Worm (Caenorhabditis elegans) whole organism, L3 larva: Measurements from ENCODE around the gene Y9C9A.16.

Experiments
- ZK546.5 ChIP-seq: sonication (generic microtip); optimal IDR thresholded peaks from 2 replicates; lab custom pipeline; 2017; ENCODE audit warnings: missing biosample characterization, missing genetic modification characterization
- aly-2 ChIP-seq: fragments of 150-350 bp; optimal IDR thresholded peaks from 2 replicates; lab custom pipeline; 2014; ENCODE audit warnings: missing biosample characterization, missing genetic modification characterization
- ceh-16 ChIP-seq: sonication (generic microtip); optimal IDR thresholded peaks from 2 replicates; lab custom pipeline; 2017; ENCODE audit warnings: missing biosample characterization, missing genetic modification characterization
- ceh-82 ChIP-seq: fragments of 150-350 bp; optimal IDR thresholded peaks from 2 replicates; lab custom pipeline; 2014; ENCODE audit warnings: missing biosample characterization, missing genetic modification characterization
- ceh-9 ChIP-seq: sonication (generic microtip); optimal IDR thresholded peaks from 2 replicates; lab custom pipeline; 2018; ENCODE audit warnings: missing biosample characterization, missing genetic modification characterization
- egl-27 ChIP-seq: sonication (generic microtip); optimal IDR thresholded peaks from 4 replicates; lab custom pipeline; 2017; ENCODE audit warnings: missing biosample characterization, missing genetic modification reagents, missing genetic modification characterization
- elt-1 ChIP-seq: fragments of 150-350 bp; optimal IDR thresholded peaks from 2 replicates; lab custom pipeline; 2014; ENCODE audit warnings: missing biosample characterization, missing genetic modification characterization
- elt-3 ChIP-seq, 3 experiments: fragments of 150-350 bp in 1 of 3; sonication (generic microtip) in 2 of 3; optimal IDR thresholded peaks; 2 replicates in 2 of 3; 4 replicates in 1 of 3; lab custom pipeline; 2014 to 2017; ENCODE audit warnings: missing biosample characterization in 3 of 3, missing genetic modification characterization in 3 of 3
- eor-1 ChIP-seq, 2 experiments: fragments of 150-350 bp; optimal IDR thresholded peaks; 2 replicates each; lab custom pipeline; 2014 to 2018; ENCODE audit warnings: missing biosample characterization in 2 of 2, missing genetic modification characterization in 2 of 2
- fkh-10 ChIP-seq: sonication (generic microtip); optimal IDR thresholded peaks from 2 replicates; lab custom pipeline; 2017; ENCODE audit warnings: missing biosample characterization, missing genetic modification reagents, missing genetic modification characterization
- fkh-2 ChIP-seq: fragments of 150-350 bp; optimal IDR thresholded peaks from 2 replicates; lab custom pipeline; 2014; ENCODE audit warnings: missing biosample characterization, missing genetic modification reagents, missing genetic modification characterization
- fos-1 ChIP-seq: fragments of 150-350 bp; optimal IDR thresholded peaks from 2 replicates; lab custom pipeline; 2014; ENCODE audit warnings: missing biosample characterization, missing genetic modification characterization
- lin-15B ChIP-seq: fragments of 150-350 bp; optimal IDR thresholded peaks from 2 replicates; lab custom pipeline; 2014; ENCODE audit warnings: missing biosample characterization, missing genetic modification characterization
- lin-39 ChIP-seq: fragments of 150-350 bp; optimal IDR thresholded peaks from 2 replicates; lab custom pipeline; 2018; ENCODE audit warnings: missing biosample characterization, missing genetic modification reagents, missing genetic modification characterization
- mdl-1 ChIP-seq: fragments of 150-350 bp; optimal IDR thresholded peaks from 2 replicates; lab custom pipeline; 2014; ENCODE audit warnings: missing biosample characterization, missing genetic modification characterization
- nfya-1 ChIP-seq: sonication (generic microtip); optimal IDR thresholded peaks from 2 replicates; lab custom pipeline; 2017; ENCODE audit warnings: missing genetic modification characterization, mild to moderate bottlenecking, missing compliant biosample characterization, antibody characterized with exemption, moderate library complexity; ENCODE audit not compliant: insufficient read depth
- nhr-11 ChIP-seq: fragments of 150-350 bp; optimal IDR thresholded peaks from 2 replicates; lab custom pipeline; 2014; ENCODE audit warnings: missing biosample characterization, missing genetic modification characterization
- nhr-12 ChIP-seq: fragments of 150-350 bp; optimal IDR thresholded peaks from 2 replicates; lab custom pipeline; 2014; ENCODE audit warnings: missing biosample characterization, missing genetic modification characterization
- nhr-23 ChIP-seq: fragments of 150-350 bp; optimal IDR thresholded peaks from 2 replicates; lab custom pipeline; 2014; ENCODE audit warnings: missing biosample characterization, missing genetic modification reagents, missing genetic modification characterization
- nhr-237 ChIP-seq: fragments of 150-350 bp; optimal IDR thresholded peaks from 2 replicates; lab custom pipeline; 2014; ENCODE audit warnings: missing biosample characterization, missing genetic modification characterization
- nhr-25 ChIP-seq: sonication (generic microtip); optimal IDR thresholded peaks from 2 replicates; lab custom pipeline; 2017; ENCODE audit warnings: missing biosample characterization, missing genetic modification characterization
- nhr-43 ChIP-seq: sonication (generic microtip); optimal IDR thresholded peaks from 2 replicates; lab custom pipeline; 2016; ENCODE audit warnings: mild to moderate bottlenecking, missing genetic modification characterization, missing compliant biosample characterization; ENCODE audit not compliant: poor library complexity, severe bottlenecking
- nhr-67 ChIP-seq: fragments of 150-350 bp; optimal IDR thresholded peaks from 2 replicates; lab custom pipeline; 2014; ENCODE audit warnings: missing biosample characterization, missing genetic modification characterization
- nhr-76 ChIP-seq: fragments of 150-350 bp; sonication (generic microtip); optimal IDR thresholded peaks from 5 replicates; lab custom pipeline; 2014; ENCODE audit warnings: missing biosample characterization, missing genetic modification characterization
- nhr-77 ChIP-seq: fragments of 150-350 bp; optimal IDR thresholded peaks from 2 replicates; lab custom pipeline; 2014; ENCODE audit warnings: missing biosample characterization, missing genetic modification characterization
- pha-4 ChIP-seq: fragments of 150-350 bp; optimal IDR thresholded peaks from 2 replicates; lab custom pipeline; 2014; ENCODE audit warnings: missing biosample characterization, missing genetic modification reagents, missing genetic modification characterization
- sea-2 ChIP-seq: fragments of 150-350 bp; sonication (generic microtip); optimal IDR thresholded peaks from 4 replicates; lab custom pipeline; 2014; ENCODE audit warnings: missing biosample characterization, missing genetic modification reagents, missing genetic modification characterization
- snpc-4 ChIP-seq: fragments of 150-350 bp; optimal IDR thresholded peaks from 2 replicates; lab custom pipeline; 2014; ENCODE audit warnings: missing biosample characterization, missing genetic modification characterization
- tbx-2 ChIP-seq: sonication (generic microtip); optimal IDR thresholded peaks from 2 replicates; lab custom pipeline; 2016; ENCODE audit warnings: mild to moderate bottlenecking, missing genetic modification characterization, missing compliant biosample characterization
- zag-1 ChIP-seq: fragments of 150-350 bp; optimal IDR thresholded peaks from 2 replicates; lab custom pipeline; 2014; ENCODE audit warnings: missing biosample characterization, missing genetic modification characterization
- ztf-4 ChIP-seq: fragments of 150-350 bp; optimal IDR thresholded peaks from 2 replicates; lab custom pipeline; 2014; ENCODE audit warnings: missing biosample characterization, missing genetic modification characterization

The Y9C9A.16 gene

DNA sequence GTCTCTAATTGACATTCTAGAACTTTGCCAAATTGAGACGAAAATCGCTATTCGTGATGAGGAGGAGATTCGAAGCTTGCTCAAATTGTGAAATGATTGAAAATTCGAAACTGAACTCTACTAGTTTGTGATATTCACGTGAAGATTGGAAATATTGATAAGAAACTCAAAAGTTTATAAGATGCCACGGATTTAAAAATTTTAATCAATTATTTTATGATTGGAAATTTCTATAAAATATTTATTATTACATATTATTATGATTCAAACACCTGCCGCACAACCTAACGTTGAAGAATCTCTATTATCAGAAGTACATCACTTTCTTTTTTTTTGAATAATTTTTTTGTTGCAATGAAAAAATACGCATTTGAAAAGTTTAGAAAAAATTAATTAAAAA lies 12.6 kb upstream of the Y9C9A.16 start, which contains the start of gene E03H12.7:
TSS of gene E03H12.7 (minus strand) at position 101 of the 400 bp plus-strand sequence.
- no peak for TF ChIP-seq nhr-237 (tag; lab: Kevin White, UChicago)
- TF ChIP-seq egl-27 (tag; lab: Kevin White, UChicago) = no peak
- no peak for TF ChIP-seq nhr-23 (tag; lab: Kevin White, UChicago)
- TF ChIP-seq nhr-76 (tag; lab: Kevin White, UChicago) = no peak
- TF ChIP-seq nhr-11 (tag; lab: Kevin White, UChicago) = no peak
- no peak for TF ChIP-seq elt-1 (tag; lab: Kevin White, UChicago)
- TF ChIP-seq pha-4 = no peak
- TF ChIP-seq eor-1 (tag; optimal IDR thresholded peaks at IDR 0.05; lab: Kevin White, UChicago) = no peak
- TF ChIP-seq nhr-67 = no peak
- TF ChIP-seq ceh-16 = no peak
- TF ChIP-seq ceh-9 (tag; lab: Kevin White, UChicago) = no peak
- no peak for TF ChIP-seq fkh-2 (tag; lab: Kevin White, UChicago)

DNA sequence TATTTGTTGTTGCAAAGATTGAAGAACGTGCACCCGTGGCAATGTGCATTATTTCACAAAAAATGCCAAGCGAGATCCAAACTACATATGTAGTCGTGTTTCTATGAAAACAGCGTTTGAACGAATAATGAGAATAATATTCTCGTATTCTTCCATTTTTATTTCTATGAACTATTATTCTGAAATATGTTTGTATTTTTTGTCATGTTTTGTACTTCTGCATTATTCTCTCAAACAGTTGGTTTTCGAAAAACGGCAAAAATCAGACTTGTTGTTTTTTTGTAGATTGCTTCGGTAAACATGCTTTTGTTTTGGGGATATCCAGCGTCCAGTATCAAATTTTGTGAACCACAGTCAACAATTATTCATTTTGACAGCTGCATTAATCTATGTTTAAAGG lies 10.3 kb upstream of the Y9C9A.16 start, which contains the start of gene clec-177:
TSS of gene clec-177 (plus strand) at position 301 of the 400 bp plus-strand sequence.
- no peak for TF ChIP-seq nhr-23 (tag; lab: Kevin White, UChicago)
- TF ChIP-seq elt-3 (tag; optimal IDR thresholded peaks at IDR 0.05; lab: Kevin White, UChicago) = no peak
- TF ChIP-seq nfya-1 (tag; lab: Kevin White, UChicago) = no peak
- TF ChIP-seq ceh-82 (tag; lab: Kevin White, UChicago) = no peak
- no peak for TF ChIP-seq lin-15B
- TF ChIP-seq ZK546.5 (tag; lab: Kevin White, UChicago) = no peak
- TF ChIP-seq fkh-2 (tag; lab: Kevin White, UChicago) = no peak
- TF ChIP-seq nhr-43 (tag; lab: Kevin White, UChicago) = no peak
- no peak for TF ChIP-seq pha-4
- TF ChIP-seq mdl-1 (tag; lab: Kevin White, UChicago) = no peak
- no peak for TF ChIP-seq nhr-67

DNA sequence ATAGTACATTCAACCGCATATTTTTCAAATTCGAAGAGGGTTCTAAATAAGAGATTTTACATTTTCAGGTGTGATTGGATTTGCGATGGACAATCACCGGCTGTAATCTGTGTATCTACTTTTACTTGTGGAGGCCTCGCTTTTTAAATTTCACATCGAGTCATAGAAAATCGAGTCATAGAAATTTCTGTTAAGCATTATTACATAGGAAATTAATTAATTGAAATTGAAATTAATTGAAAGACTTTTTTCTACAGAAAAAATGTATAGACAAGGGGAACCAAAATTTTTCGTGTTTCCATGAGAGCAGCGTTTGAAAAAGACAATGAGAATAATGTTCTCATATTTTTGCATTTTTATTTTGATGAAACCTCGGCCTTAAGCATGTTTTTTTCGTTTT lies 7.8 kb upstream of the Y9C9A.16 start, which contains the start of gene clec-176:
TSS of gene clec-176 (plus strand) at position 301 of the 400 bp plus-strand sequence.
- no peak for TF ChIP-seq fkh-10 (GFP tag; lab: Kevin White, UChicago)
- TF ChIP-seq zag-1 (tag; lab: Kevin White, UChicago) = no peak

DNA sequence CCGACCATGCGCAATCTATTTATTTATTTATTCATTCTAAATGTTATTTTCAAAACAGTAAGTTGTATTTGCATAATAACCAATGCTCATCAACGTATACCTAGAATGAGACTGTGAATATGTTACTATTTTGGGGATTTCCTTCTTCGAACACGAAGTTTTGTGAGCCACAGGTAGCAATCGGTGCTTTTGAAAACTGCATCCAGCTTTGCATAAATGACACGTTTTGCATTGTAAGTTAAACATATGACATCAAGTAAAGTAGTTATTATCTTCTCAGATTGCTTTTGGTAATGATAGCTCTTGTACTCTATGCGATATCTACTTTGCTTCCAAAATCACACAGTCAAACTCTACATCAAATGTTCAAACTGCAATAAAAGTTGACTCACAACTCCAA lies 6.6 kb upstream of the Y9C9A.16 start, which contains the start of gene E03H12.4:
TSS of gene E03H12.4 (plus strand) at position 120 of the 400 bp plus-strand sequence.
- no peak for TF ChIP-seq nhr-67
- TF ChIP-seq fkh-10 (GFP tag; lab: Kevin White, UChicago) = no peak
- no peak for TF ChIP-seq fkh-2 (tag; lab: Kevin White, UChicago)
- no peak for TF ChIP-seq elt-3 (tag; optimal IDR thresholded peaks at IDR 0.05; lab: Kevin White, UChicago)
- no peak for TF ChIP-seq nhr-12 (tag; lab: Kevin White, UChicago)

DNA sequence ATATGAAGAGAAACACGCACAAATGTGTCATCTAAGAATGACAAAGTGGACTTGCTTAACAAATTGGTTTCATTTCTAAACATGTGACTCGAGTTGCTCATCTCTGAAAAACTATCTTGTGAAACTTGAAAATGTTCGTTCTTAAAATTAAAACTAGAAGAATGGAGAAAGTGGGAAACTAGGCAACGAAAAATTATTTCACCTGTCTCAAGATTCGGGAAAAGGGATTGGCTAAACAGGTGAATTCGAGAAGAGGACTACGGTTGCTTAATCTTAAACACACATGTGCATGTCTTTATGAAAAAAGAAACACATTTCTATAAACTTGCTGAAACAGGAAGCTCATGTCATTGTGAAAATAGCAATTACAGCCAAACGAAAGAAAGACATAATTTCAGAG lies 5.1 kb upstream of the Y9C9A.16 start, which contains the start of gene srz-24:
TSS of gene srz-24 (minus strand) at position 101 of the 400 bp plus-strand sequence.
- no peak for TF ChIP-seq ZK546.5 (tag; lab: Kevin White, UChicago)

DNA sequence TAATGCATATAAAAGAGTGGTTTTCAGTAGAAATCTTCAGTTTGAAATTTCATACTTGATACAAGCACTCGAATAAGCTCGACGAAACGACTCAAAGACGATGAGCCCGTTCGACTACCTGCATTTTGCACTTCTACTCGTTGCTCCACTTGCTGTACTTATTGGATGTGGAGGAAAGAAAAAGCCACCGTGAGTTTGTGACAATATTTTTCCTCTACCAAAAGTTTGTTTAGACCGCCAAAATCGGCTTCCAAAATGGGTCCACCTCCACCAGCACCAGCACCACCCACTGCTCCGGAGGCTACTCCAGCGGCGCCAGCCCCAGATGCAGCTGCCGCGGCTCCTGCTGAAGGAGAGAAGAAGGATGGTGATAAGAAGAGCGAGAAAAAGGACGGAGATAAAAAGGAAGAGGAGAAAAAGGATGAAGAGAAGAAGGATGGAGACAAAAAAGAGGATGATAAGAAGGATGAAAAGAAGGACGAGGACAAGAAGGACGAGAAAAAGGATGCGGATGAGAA lies 1.3 kb upstream of the Y9C9A.16 start, which contains the start of gene E03H12.5:
TSS of gene E03H12.5 (plus strand) at position 51 of the 518 bp plus-strand sequence.
- TF ChIP-seq egl-27 (tag; lab: Kevin White, UChicago) (no peak), nhr-25 (no peak), sea-2 (GFP tag; lab: Kevin White, UChicago) (no peak), snpc-4 (tag; lab: Kevin White, UChicago) (no peak), lin-15B (no peak), mdl-1 (tag; lab: Kevin White, UChicago) (no peak), tbx-2 (no peak), nhr-23 (tag; lab: Kevin White, UChicago) (no peak), ztf-4 (tag; lab: Kevin White, UChicago) (no peak)

DNA sequence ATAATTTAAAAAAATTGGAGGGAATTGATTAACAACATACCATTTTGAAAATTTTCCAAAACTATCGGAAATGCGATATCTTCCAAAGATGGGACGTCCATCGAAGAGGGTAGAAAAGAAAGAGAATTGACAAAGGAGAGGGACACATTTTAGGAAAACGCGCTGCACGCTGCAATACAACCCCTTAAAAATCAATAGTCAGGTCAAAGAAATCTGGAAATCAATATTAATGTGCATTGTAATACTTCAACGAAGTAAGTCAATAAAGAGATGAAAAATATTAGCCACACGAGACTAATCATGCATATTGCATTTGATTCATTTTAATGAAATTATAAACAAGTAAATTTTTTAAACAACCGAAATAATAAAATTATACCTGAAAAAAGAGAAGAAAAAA lies 6.5 kb downstream of the Y9C9A.16 start, which contains the start of gene Y9C9A.13:
TSS of gene Y9C9A.13 (minus strand) at position 101 of the 400 bp plus-strand sequence.
- no peak for TF ChIP-seq aly-2
- no peak for TF ChIP-seq nhr-25
- TF ChIP-seq nhr-23 (tag; lab: Kevin White, UChicago) = no peak
- TF ChIP-seq nhr-77 (tag; lab: Kevin White, UChicago) = no peak
- no peak for TF ChIP-seq nhr-237 (tag; lab: Kevin White, UChicago)
- TF ChIP-seq lin-39 (tag; lab: Kevin White, UChicago) = no peak
- no peak for TF ChIP-seq fos-1 (tag; lab: Kevin White, UChicago)
